Worm (Caenorhabditis elegans): ENCODE results near the gene mtss-1.

The mtss-1 gene

ce11 chrIII:8797211-8797733 lies 29.2 kb downstream of the mtss-1 start (continued):
- TF ChIP-seq ceh-62 (tag; optimal IDR thresholded peaks at IDR 0.05) = no peak
- TF ChIP-seq gei-8 (GFP tag; optimal IDR thresholded peaks at IDR 0.05) = peak; percentile 72
- TF ChIP-seq sdz-12 (GFP tag; optimal IDR thresholded peaks at IDR 0.05) = no peak
- no peak for TF ChIP-seq mxl-2 (GFP tag; conservative IDR thresholded peaks at IDR 0.05)
- peak; percentile 82 for TF ChIP-seq jun-1 (tag; optimal IDR thresholded peaks at IDR 0.05)
- peak; percentile 93 for TF ChIP-seq nhr-77 (tag; optimal IDR thresholded peaks at IDR 0.05)
- TF ChIP-seq Y75B8A.6 (GFP tag; IDR thresholded peaks at IDR 0.05) = no peak
- peak; percentile 17; the same call in 1 of the 2 replicates for TF ChIP-seq pha-4 (GFP tag; IDR thresholded peaks at IDR 0.05)
- no peak for TF ChIP-seq pha-4 (tag; optimal IDR thresholded peaks at IDR 0.05)
- TF ChIP-seq mep-1 (tag; optimal IDR thresholded peaks at IDR 0.05) = peak; percentile 92
- TF ChIP-seq pqm-1 (tag; optimal IDR thresholded peaks at IDR 0.05) = peak; percentile 94
- 0 out of 2 replicates have a peak, but pooled peaks have one; percentile 66 for TF ChIP-seq egl-43 (GFP tag; IDR thresholded peaks at IDR 0.05)
- no peak; the same call in 1 of the 2 replicates for TF ChIP-seq lin-29 (GFP tag; IDR thresholded peaks at IDR 0.05)
- peak; percentile 73 for TF ChIP-seq T26A8.4 (GFP tag; IDR thresholded peaks at IDR 0.05)
- no peak for TF ChIP-seq R02D3.7 (tag; optimal IDR thresholded peaks at IDR 0.05)
- TF ChIP-seq T20F7.1 (GFP tag; optimal IDR thresholded peaks at IDR 0.05) = peak; percentile 72
- TF ChIP-seq daf-19 (GFP tag; conservative IDR thresholded peaks at IDR 0.05) = peak; percentile 62; the same call in 1 of the 2 replicates
- TF ChIP-seq egl-27 (tag; optimal IDR thresholded peaks at IDR 0.05) = no peak
- no peak for TF ChIP-seq snpc-4 (tag; optimal IDR thresholded peaks at IDR 0.05)
- peak; percentile 37 for TF ChIP-seq ama-1 (optimal IDR thresholded peaks at IDR 0.05)
- no peak for TF ChIP-seq skn-1 (tag; optimal IDR thresholded peaks at IDR 0.05)
- TF ChIP-seq unc-62 (GFP tag; optimal IDR thresholded peaks at IDR 0.05 in 1 of 2) = peak in 1 of 2 experiments; percentile 93
- no peak for TF ChIP-seq unc-62 (tag; optimal IDR thresholded peaks at IDR 0.05)
- peak; percentile 19 for TF ChIP-seq attf-4 (tag; optimal IDR thresholded peaks at IDR 0.05)
- peak; percentile 81 for TF ChIP-seq nhr-10 (tag; optimal IDR thresholded peaks at IDR 0.05)
- peak; percentile 93 for TF ChIP-seq mxl-3 (GFP tag; optimal IDR thresholded peaks at IDR 0.05)
- peak; percentile 46 to 80 for TF ChIP-seq hif-1 (tag; optimal IDR thresholded peaks at IDR 0.05)
- peak; percentile 53 for TF ChIP-seq cey-2 (tag; optimal IDR thresholded peaks at IDR 0.05; ENCODE audit: borderline replicate concordance, insufficient read depth)

ce11 chrIII:8799964-8800795 lies 32.1 kb downstream of the mtss-1 start, which contains the start of gene F54F2.6:
F54F2.6 (minus strand) TSS chrIII:8800701.
- TF ChIP-seq egl-27 (tag; optimal IDR thresholded peaks at IDR 0.05) (no peak), dmd-8 (GFP tag; IDR thresholded peaks at IDR 0.05) (peak; percentile 67; the same call in 1 of the 2 replicates), ztf-7 (tag; optimal IDR thresholded peaks at IDR 0.05) (no peak), lin-38 (GFP tag; IDR thresholded peaks at IDR 0.05) (peak; percentile 56), dmd-6 (GFP tag; IDR thresholded peaks at IDR 0.05) (peak; percentile 78), nhr-28 (tag; optimal IDR thresholded peaks at IDR 0.05) (peak; percentile 65), lin-15B (tag; optimal IDR thresholded peaks at IDR 0.05) (no peak), set-16 (GFP tag; IDR thresholded peaks at IDR 0.05) (peak; percentile 87), hif-1 (tag; optimal IDR thresholded peaks at IDR 0.05) (peak; percentile 65 to 85), F37D6.2 (tag; optimal IDR thresholded peaks at IDR 0.05) (peak; percentile 90), gei-8 (GFP tag; optimal IDR thresholded peaks at IDR 0.05) (peak; percentile 62), rbr-2 (tag; optimal IDR thresholded peaks at IDR 0.05) (peak; percentile 93), mep-1 (tag; optimal IDR thresholded peaks at IDR 0.05) (peak; percentile 86), ces-1 (GFP tag; optimal IDR thresholded peaks at IDR 0.05) (peak; percentile 27), aly-2 (tag; optimal IDR thresholded peaks at IDR 0.05) (no peak), ceh-28 (tag; optimal IDR thresholded peaks at IDR 0.05) (peak; percentile 7), zip-2 (tag; optimal IDR thresholded peaks at IDR 0.05) (peak; percentile 25), nhr-11 (tag; optimal IDR thresholded peaks at IDR 0.05) (peak; percentile 81), nhr-111 (GFP tag; optimal IDR thresholded peaks at IDR 0.05) (no peak), pqm-1 (tag; optimal IDR thresholded peaks at IDR 0.05) (peak; percentile 35), tra-1 (GFP tag; IDR thresholded peaks at IDR 0.05) (peak; percentile 67), mes-2 (tag; optimal IDR thresholded peaks at IDR 0.05; ENCODE audit: poor library complexity, severe bottlenecking) (peak; percentile 69), nhr-6 (tag; optimal IDR thresholded peaks at IDR 0.05) (peak; percentile 82), F49E8.2 (tag; optimal IDR thresholded peaks at IDR 0.05; ENCODE audit: borderline replicate concordance) (no peak), aha-1 (tag) (peak; percentile 99), F26F4.8 (GFP tag; conservative IDR thresholded peaks at IDR 0.05) (no peak), hlh-11 (tag; optimal IDR thresholded peaks at IDR 0.05) (peak; percentile 98)
